Fruit fly (Drosophila melanogaster) whole organism, pupa: Measurements from ENCODE around the gene Pdh.
A peak's percentile ranks its signal among the peaks of the same experiment; 100 is the strongest.

Experiments
- CG10348 ChIP-seq: fragments of 200-800 bp; sonication (Bioruptor generic); IDR thresholded peaks from 2 replicates; pipeline ENCODE4 v1.3.6; 2022; ENCODE audit warnings: missing biosample characterization, missing genetic modification characterization
- CG12605 ChIP-seq: fragments of 200-800 bp; sonication (Bioruptor generic); IDR thresholded peaks from 2 replicates; pipeline ENCODE4 v1.3.6; 2022; ENCODE audit warnings: missing biosample characterization, missing genetic modification characterization
- CG13204 ChIP-seq: fragments of 200-800 bp; sonication (Bioruptor generic); optimal IDR thresholded peaks from 2 replicates; lab custom pipeline; 2018; ENCODE audit warnings: missing biosample characterization, mild to moderate bottlenecking, missing genetic modification characterization, moderate library complexity
- CG14655 ChIP-seq: fragments of 200-800 bp; sonication (Bioruptor generic); optimal IDR thresholded peaks from 3 replicates; lab custom pipeline; 2017; ENCODE audit warnings: mild to moderate bottlenecking, missing biosample characterization, missing genetic modification reagents, missing genetic modification characterization
- CG15710 ChIP-seq: fragments of 200-800 bp; sonication (Bioruptor generic); optimal IDR thresholded peaks from 2 replicates; lab custom pipeline; 2018; ENCODE audit warnings: missing biosample characterization, mild to moderate bottlenecking, missing genetic modification characterization, moderate library complexity
- CG17806 ChIP-seq: fragments of 200-800 bp; sonication (Bioruptor generic); optimal IDR thresholded peaks from 2 replicates; lab custom pipeline; 2018; ENCODE audit warnings: missing biosample characterization, mild to moderate bottlenecking, missing genetic modification characterization, moderate library complexity
- CG32121 ChIP-seq: fragments of 200-800 bp; sonication (Bioruptor generic); IDR thresholded peaks from 2 replicates; pipeline ENCODE4 v1.3.6; 2022; ENCODE audit warnings: missing biosample characterization, missing genetic modification characterization
- CG34367 ChIP-seq: fragments of 200-800 bp; sonication (Bioruptor generic); optimal IDR thresholded peaks from 2 replicates; lab custom pipeline; 2018; ENCODE audit warnings: missing biosample characterization, mild to moderate bottlenecking, missing genetic modification characterization
- CG4496 ChIP-seq: fragments of 200-800 bp; sonication (Bioruptor generic); IDR thresholded peaks from 3 replicates; pipeline ENCODE4 v1.3.6; 2022; ENCODE audit warnings: missing biosample characterization, missing genetic modification characterization
- CG8159 ChIP-seq: fragments of 200-800 bp; sonication (Bioruptor generic); optimal IDR thresholded peaks from 3 replicates; lab custom pipeline; 2018; ENCODE audit warnings: missing biosample characterization, mild to moderate bottlenecking, missing genetic modification characterization, moderate library complexity
- CG8301 ChIP-seq: fragments of 200-800 bp; sonication (Bioruptor generic); optimal IDR thresholded peaks from 2 replicates; lab custom pipeline; 2018; ENCODE audit warnings: missing biosample characterization, mild to moderate bottlenecking, missing genetic modification characterization
- CG9948 ChIP-seq: fragments of 200-800 bp; sonication (Bioruptor generic); optimal IDR thresholded peaks from 2 replicates; lab custom pipeline; 2018; ENCODE audit warnings: missing biosample characterization, mild to moderate bottlenecking, missing genetic modification characterization, moderate library complexity
- D1 ChIP-seq: fragments of 200-800 bp; sonication (Bioruptor generic); optimal IDR thresholded peaks from 2 replicates; lab custom pipeline; 2018; ENCODE audit warnings: missing biosample characterization, mild to moderate bottlenecking, missing genetic modification characterization, moderate library complexity
- EcR ChIP-seq: fragments of 200-800 bp; sonication (Bioruptor generic); optimal IDR thresholded peaks from 3 replicates; lab custom pipeline; 2019; ENCODE audit warnings: missing biosample characterization, missing genetic modification characterization, mild to moderate bottlenecking, moderate library complexity, missing genetic modification reagents
- Ets98B ChIP-seq: fragments of 200-800 bp; sonication (Bioruptor generic); IDR thresholded peaks from 2 replicates; pipeline ENCODE4 v1.3.6; 2022; ENCODE audit warnings: missing biosample characterization, missing genetic modification characterization
- Pif1A ChIP-seq: fragments of 200-800 bp; sonication (Bioruptor generic); optimal IDR thresholded peaks from 3 replicates; lab custom pipeline; 2016; ENCODE audit warnings: missing biosample characterization, missing genetic modification characterization
- Pif1B ChIP-seq: fragments of 200-800 bp; sonication (Bioruptor generic); optimal IDR thresholded peaks from 3 replicates; lab custom pipeline; 2016; ENCODE audit warnings: missing biosample characterization, missing genetic modification characterization
- Snoo ChIP-seq: fragments of 200-800 bp; sonication (Bioruptor generic); optimal IDR thresholded peaks from 3 replicates; lab custom pipeline; 2017; ENCODE audit warnings: missing biosample characterization, mild to moderate bottlenecking, missing genetic modification characterization, inconsistent platforms
- fd96Ca ChIP-seq: fragments of 200-800 bp; sonication (Bioruptor generic); IDR thresholded peaks from 3 replicates; pipeline ENCODE4 v1.3.6; 2022; ENCODE audit warnings: missing biosample characterization, missing genetic modification characterization
- gl ChIP-seq: fragments of 200-800 bp; sonication (Bioruptor generic); optimal IDR thresholded peaks from 2 replicates; lab custom pipeline; 2018; ENCODE audit warnings: missing biosample characterization, mild to moderate bottlenecking, missing genetic modification characterization
- rn ChIP-seq: fragments of 200-800 bp; sonication (Bioruptor generic); IDR thresholded peaks from 2 replicates; pipeline ENCODE4 v1.3.6; 2022; ENCODE audit warnings: missing biosample characterization, missing genetic modification characterization

The Pdh gene

DNA sequence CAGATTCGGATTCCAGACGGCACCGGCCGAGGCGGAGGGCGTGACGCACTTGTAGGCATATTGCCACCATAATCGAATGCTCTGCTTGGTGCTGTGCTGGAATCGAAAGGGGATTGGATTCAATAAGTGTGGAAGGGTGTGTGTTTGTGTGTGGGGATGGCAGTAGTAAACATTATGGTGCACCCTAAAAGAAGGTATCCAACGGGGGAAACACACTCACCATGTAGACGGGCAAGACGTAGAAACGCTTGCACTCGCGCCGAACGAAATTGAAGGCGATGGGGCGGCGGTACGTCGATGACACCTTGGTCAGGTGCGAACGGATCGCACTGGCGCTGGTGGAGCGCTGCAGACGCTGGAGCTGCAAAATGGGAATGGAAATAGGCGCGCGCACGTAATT, 37.2 kb upstream of the Pdh start:
- 0 out of 3 replicates have a peak, but pooled peaks have one; percentile 5 for TF ChIP-seq fd96Ca (GFP tag; lab: Robert Waterston, UW)
- TF ChIP-seq CG15710 (tag; lab: Kevin White, UChicago): no peak

DNA sequence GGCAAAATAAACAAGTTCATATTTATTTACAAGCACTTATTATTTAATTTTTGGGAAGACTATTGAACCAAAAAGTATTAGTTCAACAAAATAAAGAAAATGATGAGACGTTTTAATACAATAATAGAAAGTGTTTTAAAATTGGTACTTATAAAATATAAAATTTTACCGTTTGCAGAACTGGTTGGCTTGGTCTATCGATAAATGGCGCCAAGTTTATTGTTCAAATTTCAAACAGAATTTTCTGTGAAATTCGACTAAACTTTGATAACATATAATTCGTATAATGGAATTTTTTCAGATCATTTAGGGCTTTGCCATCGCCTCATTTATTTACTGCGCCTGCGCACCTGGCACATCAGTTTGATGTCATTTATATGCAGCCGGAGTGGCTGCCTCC, 36.7 kb upstream of the Pdh start:
- no peak for TF ChIP-seq rn (GFP tag; lab: Robert Waterston, UW)
- no peak for TF ChIP-seq CG8301 (tag; lab: Kevin White, UChicago)
- TF ChIP-seq CG15710 (tag; lab: Kevin White, UChicago): no peak

DNA sequence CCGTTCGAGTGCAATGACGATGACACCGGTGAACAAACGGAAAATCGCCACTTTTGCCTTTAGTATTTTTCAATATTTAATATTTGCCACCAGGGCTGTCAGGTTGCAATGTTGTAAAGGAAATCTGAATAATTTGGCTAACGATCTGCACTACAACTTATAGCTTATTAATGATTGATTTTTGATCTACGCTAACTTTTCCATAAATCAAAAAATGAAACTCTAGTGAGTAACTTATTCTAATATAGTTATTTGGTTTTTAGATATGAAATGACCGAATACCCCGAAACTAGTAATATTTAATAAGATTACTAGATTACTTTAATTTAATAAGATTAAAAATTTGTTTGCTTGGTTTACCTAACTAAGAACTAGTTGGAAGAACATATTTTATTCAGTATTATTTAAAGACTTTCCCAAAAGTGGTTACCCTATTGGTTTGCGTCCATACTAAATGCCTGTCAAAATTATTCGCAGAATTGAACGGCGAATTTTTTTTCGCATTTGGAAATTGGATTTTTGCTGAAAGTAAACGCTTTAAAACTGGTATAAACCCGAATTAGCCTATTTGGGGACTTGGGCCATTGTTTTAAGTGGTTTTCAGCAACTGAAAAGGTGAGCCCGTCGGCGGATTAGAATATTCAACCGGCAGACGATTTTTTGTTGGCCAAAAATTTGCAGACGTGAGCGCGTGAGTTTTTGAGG, 31.9 kb upstream of the Pdh start, which contains the start of the genes Agpat3 and RAF2:
TSS of gene Agpat3 (minus strand) at position 78 of the 705 bp plus-strand sequence.
TSS of gene RAF2 (plus strand) at position 448 of the 705 bp plus-strand sequence.
- TF ChIP-seq EcR (GFP tag; lab: Kevin White, UChicago): no peak
- TF ChIP-seq CG17806 (tag; lab: Kevin White, UChicago): peak; percentile 34
- peak; percentile 55 for TF ChIP-seq CG15710 (tag; lab: Kevin White, UChicago)
- TF ChIP-seq CG34367 (tag; lab: Kevin White, UChicago): no peak
- TF ChIP-seq Ets98B (GFP tag; lab: Robert Waterston, UW): no peak
- no peak for TF ChIP-seq fd96Ca (GFP tag; lab: Robert Waterston, UW)
- TF ChIP-seq CG10348 (GFP tag; lab: Robert Waterston, UW): no peak
- no peak for TF ChIP-seq gl (tag; lab: Kevin White, UChicago)
- TF ChIP-seq CG13204 (GFP tag; lab: Kevin White, UChicago): no peak
- no peak for TF ChIP-seq CG32121 (GFP tag; lab: Robert Waterston, UW)
- peak; percentile 48 for TF ChIP-seq CG8159 (tag; lab: Kevin White, UChicago)
- peak; percentile 35 for TF ChIP-seq CG9948 (tag; lab: Kevin White, UChicago)
- no peak for TF ChIP-seq CG8301 (tag; lab: Kevin White, UChicago)
- TF ChIP-seq Pif1B (GFP tag; lab: Kevin White, UChicago): no peak
- no peak; the same call in 2 of the 3 replicates for TF ChIP-seq CG4496
- no peak for TF ChIP-seq D1 (tag; lab: Kevin White, UChicago)
- no peak for TF ChIP-seq Snoo (tag; lab: Kevin White, UChicago)
- 0 out of 2 replicates have a peak, but pooled peaks have one; percentile 5 for TF ChIP-seq CG12605 (GFP tag; lab: Robert Waterston, UW)
- no peak for TF ChIP-seq CG14655 (GFP tag; lab: Kevin White, UChicago)
- TF ChIP-seq Pif1A (GFP tag; lab: Kevin White, UChicago): no peak
- 0 out of 2 replicates have a peak, but pooled peaks have one; percentile 13 for TF ChIP-seq rn (GFP tag; lab: Robert Waterston, UW)

DNA sequence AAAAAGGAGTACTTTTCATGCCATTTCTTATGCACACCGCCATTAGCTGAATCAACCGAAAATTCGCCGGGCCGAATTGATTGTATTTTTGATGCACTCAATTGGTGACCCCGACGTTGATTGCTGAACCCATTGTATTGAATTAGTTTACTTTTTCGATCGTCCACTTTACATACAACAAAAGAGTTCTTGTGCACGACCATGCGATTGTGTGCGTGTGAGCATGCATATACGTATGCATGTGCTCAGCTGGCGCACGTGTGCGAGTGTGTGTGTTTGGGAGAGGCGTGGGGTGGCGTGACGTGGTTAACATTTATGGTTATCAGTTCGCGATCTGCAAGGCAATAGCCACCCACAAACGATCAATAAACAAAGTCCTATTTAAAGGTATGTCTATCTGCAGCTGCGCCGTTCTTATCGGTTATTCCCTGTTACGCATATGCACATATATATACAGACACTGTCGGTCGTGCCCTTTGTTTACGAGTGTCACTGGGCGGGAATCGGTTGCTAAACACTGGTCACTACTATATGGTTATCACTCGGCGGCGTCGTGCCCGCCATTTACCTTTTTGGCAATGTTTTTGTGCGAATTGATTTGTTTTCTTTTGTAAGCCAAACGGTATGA, 31.3 kb upstream of the Pdh start:
- TF ChIP-seq EcR (GFP tag; lab: Kevin White, UChicago) (peak; percentile 93), CG12605 (GFP tag; lab: Robert Waterston, UW) (0 out of 2 replicates have a peak, but pooled peaks have one; percentile 14), Ets98B (GFP tag; lab: Robert Waterston, UW) (no peak), CG4496 (0 out of 3 replicates have a peak, but pooled peaks have one; percentile 52), Pif1A (GFP tag; lab: Kevin White, UChicago) (peak; percentile 43)

DNA sequence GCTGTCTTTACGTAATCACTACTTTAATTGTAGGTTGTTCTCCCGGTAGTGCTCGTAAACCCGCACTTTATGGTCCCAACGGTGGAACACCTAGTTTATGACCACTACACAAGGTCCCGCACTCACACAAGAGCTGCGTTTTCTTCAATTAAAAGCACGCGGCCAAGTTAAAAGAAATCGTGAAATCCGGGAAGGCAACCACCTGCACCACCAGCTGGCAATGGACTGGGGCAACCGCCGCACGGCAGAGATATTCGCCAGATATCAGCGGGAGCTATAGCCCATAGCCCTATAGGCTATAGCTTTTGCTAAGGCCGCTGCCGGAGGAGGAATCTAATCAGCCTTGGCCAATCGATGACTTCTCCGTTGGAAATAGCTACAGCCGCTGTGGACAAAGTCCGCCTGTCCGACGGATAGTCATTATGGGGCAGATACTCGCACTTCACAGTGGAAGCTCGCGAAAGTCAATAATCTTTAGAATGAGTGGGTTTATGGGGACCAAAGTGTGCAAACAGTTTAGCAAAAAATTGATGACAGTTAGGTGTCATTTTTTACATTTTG, 30.1 kb upstream of the Pdh start:
- TF ChIP-seq fd96Ca (GFP tag; lab: Robert Waterston, UW) (peak; percentile 40; the same call in 1 of the 3 replicates), Ets98B (GFP tag; lab: Robert Waterston, UW) (0 out of 2 replicates have a peak, but pooled peaks have one; percentile 32), Snoo (tag; lab: Kevin White, UChicago) (no peak), CG8301 (tag; lab: Kevin White, UChicago) (peak; percentile 12), CG12605 (GFP tag; lab: Robert Waterston, UW) (peak; percentile 37; the same call in 1 of the 2 replicates), CG4496 (peak; percentile 41; the same call in 1 of the 3 replicates), Pif1A (GFP tag; lab: Kevin White, UChicago) (no peak), gl (tag; lab: Kevin White, UChicago) (peak; percentile 18)

DNA sequence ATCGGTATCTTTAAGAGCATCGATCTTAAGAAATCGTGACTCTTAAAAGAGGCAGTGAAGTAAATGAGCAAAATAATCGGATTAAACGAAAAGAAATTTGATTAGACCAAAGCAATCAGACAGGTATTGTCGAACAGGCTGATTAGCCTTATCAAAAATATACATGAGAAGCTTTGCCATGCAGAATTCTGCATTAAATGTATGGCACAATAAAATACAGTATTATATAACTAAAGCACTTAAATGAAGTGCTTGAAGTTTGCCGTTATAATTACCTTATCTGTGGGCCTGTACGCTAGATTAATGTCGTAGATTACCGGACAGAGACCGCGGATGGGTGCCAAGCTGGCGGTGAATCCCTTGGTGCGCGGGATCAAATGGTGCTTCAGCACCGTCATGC, 29.0 kb upstream of the Pdh start:
- no peak for TF ChIP-seq CG10348 (GFP tag; lab: Robert Waterston, UW)
- TF ChIP-seq CG17806 (tag; lab: Kevin White, UChicago): no peak
- TF ChIP-seq CG34367 (tag; lab: Kevin White, UChicago): no peak
- TF ChIP-seq gl (tag; lab: Kevin White, UChicago): no peak
- TF ChIP-seq CG15710 (tag; lab: Kevin White, UChicago): no peak
- TF ChIP-seq, all 21 proteins: peak for 0
